6 worm cellular contexts compared by ENCODE assay signal in the genomic region with DNA sequence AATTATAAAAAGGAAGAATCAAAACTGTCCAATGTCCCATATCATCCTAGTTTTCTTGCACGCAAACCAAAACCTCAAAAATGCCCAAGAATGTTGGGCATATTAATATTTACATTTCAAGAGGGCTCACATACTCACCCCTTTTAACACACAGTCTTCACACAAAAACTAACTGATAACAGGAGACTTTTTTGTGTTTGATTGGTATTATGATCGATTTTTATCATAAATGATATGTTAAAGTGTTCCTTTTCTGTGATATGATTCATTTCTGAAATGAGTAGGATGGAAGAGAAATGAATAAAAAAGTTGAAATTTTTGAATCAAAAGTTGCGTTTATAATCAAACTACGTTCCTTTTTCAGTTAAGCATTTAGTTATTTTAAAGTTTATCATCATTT.
TF ChIP-seq lines count a peak whose summit lies in the region.

No protein-coding gene starts in this region.

TF ChIP-seq in whole organism, L1 larva, 84 proteins besides CTCF, POLR2A, EP300 and RAD21:
- TF ChIP-seq C34B4.2 (tag; optimal IDR thresholded peaks at IDR 0.05; lab: Kevin White, UChicago), result no peak
- peak; percentile 47 for TF ChIP-seq elt-2 (tag; optimal IDR thresholded peaks at IDR 0.05; lab: Kevin White, UChicago)

TF ChIP-seq in whole organism, L2 larva, 48 proteins besides CTCF, POLR2A, EP300 and RAD21:
- TF ChIP-seq aly-2 (tag; optimal IDR thresholded peaks at IDR 0.05; lab: Kevin White, UChicago), result no peak
- TF ChIP-seq mbf-1 (tag; optimal IDR thresholded peaks at IDR 0.05; lab: Kevin White, UChicago), result no peak
- peak; percentile 83 for TF ChIP-seq fos-1 (tag; optimal IDR thresholded peaks at IDR 0.05; lab: Kevin White, UChicago)
- TF ChIP-seq elt-1 (tag; optimal IDR thresholded peaks at IDR 0.05; lab: Kevin White, UChicago), result no peak
- TF ChIP-seq ztf-4 (tag; optimal IDR thresholded peaks at IDR 0.05; lab: Kevin White, UChicago), result no peak
- no peak for TF ChIP-seq sma-9 (GFP tag; optimal IDR thresholded peaks at IDR 0.05; lab: Kevin White, UChicago)
- no peak for TF ChIP-seq sma-9 (tag; optimal IDR thresholded peaks at IDR 0.05; lab: Kevin White, UChicago)
- TF ChIP-seq lin-11 (tag; optimal IDR thresholded peaks at IDR 0.05; lab: Kevin White, UChicago), result no peak

TF ChIP-seq in whole organism, L3 larva, 47 proteins besides CTCF, POLR2A, EP300 and RAD21 (continues in another document):
- TF ChIP-seq pqm-1 (tag; optimal IDR thresholded peaks at IDR 0.05; lab: Kevin White, UChicago) (peak; percentile 69), skn-1 (tag; optimal IDR thresholded peaks at IDR 0.05; lab: Kevin White, UChicago) (no peak), egl-5 (tag; optimal IDR thresholded peaks at IDR 0.05; lab: Kevin White, UChicago) (no peak), daf-12 (tag; optimal IDR thresholded peaks at IDR 0.05; lab: Kevin White, UChicago) (no peak), tbx-2 (tag; optimal IDR thresholded peaks at IDR 0.05; lab: Kevin White, UChicago) (no peak), lsy-12 (tag; optimal IDR thresholded peaks at IDR 0.05; lab: Kevin White, UChicago) (no peak), ZK546.5 (tag; optimal IDR thresholded peaks at IDR 0.05; lab: Kevin White, UChicago) (no peak), lin-39 (tag; optimal IDR thresholded peaks at IDR 0.05; lab: Kevin White, UChicago) (no peak), nhr-67 (tag; optimal IDR thresholded peaks at IDR 0.05; lab: Kevin White, UChicago) (no peak), ceh-82 (tag; optimal IDR thresholded peaks at IDR 0.05; lab: Kevin White, UChicago) (no peak), nhr-77 (tag; optimal IDR thresholded peaks at IDR 0.05; lab: Kevin White, UChicago) (no peak), nhr-23 (tag; optimal IDR thresholded peaks at IDR 0.05; lab: Kevin White, UChicago) (no peak), sea-2 (GFP tag; optimal IDR thresholded peaks at IDR 0.05; lab: Kevin White, UChicago) (no peak), nhr-12 (tag; optimal IDR thresholded peaks at IDR 0.05; lab: Kevin White, UChicago) (no peak), nhr-76 (tag; optimal IDR thresholded peaks at IDR 0.05; lab: Kevin White, UChicago) (no peak), pha-4 (tag; optimal IDR thresholded peaks at IDR 0.05; lab: Kevin White, UChicago) (peak; percentile 46), unc-62 (GFP tag; optimal IDR thresholded peaks at IDR 0.05; lab: Kevin White, UChicago) (no peak), fkh-10 (GFP tag; optimal IDR thresholded peaks at IDR 0.05; lab: Kevin White, UChicago) (no peak), snpc-4 (tag; optimal IDR thresholded peaks at IDR 0.05; lab: Kevin White, UChicago) (no peak), elt-2 (tag; optimal IDR thresholded peaks at IDR 0.05; lab: Kevin White, UChicago) (peak; percentile 67), lin-15B (tag; optimal IDR thresholded peaks at IDR 0.05; lab: Kevin White, UChicago) (no peak)

TF ChIP-seq in whole organism, L4 larva, 104 proteins besides CTCF, POLR2A, EP300 and RAD21 (continues in another document):
- TF ChIP-seq mes-2 (tag; optimal IDR thresholded peaks at IDR 0.05; lab: Kevin White, UChicago; ENCODE audit: poor library complexity, severe bottlenecking) (no peak), zip-2 (tag; optimal IDR thresholded peaks at IDR 0.05; lab: Kevin White, UChicago) (no peak), hmg-1.1 (GFP tag; IDR thresholded peaks at IDR 0.05; lab: Robert Waterston, UW) (no peak), nhr-41 (GFP tag; IDR thresholded peaks at IDR 0.05; lab: Robert Waterston, UW) (no peak), D1046.2 (GFP tag; IDR thresholded peaks at IDR 0.05; lab: Robert Waterston, UW) (no peak), dmd-9 (GFP tag; IDR thresholded peaks at IDR 0.05; lab: Robert Waterston, UW) (no peak), zag-1 (tag; optimal IDR thresholded peaks at IDR 0.05; lab: Kevin White, UChicago) (no peak), ZK337.2 (GFP tag; IDR thresholded peaks at IDR 0.05; lab: Robert Waterston, UW) (no peak), zfp-3 (GFP tag; conservative IDR thresholded peaks at IDR 0.05; lab: Robert Waterston, UW) (no peak), unc-39 (tag; optimal IDR thresholded peaks at IDR 0.05; lab: Kevin White, UChicago) (no peak), daf-16 (GFP tag; optimal IDR thresholded peaks at IDR 0.05; lab: Kevin White, UChicago) (no peak), daf-16 (tag; optimal IDR thresholded peaks at IDR 0.05; lab: Kevin White, UChicago) (no peak), nhr-76 (tag; optimal IDR thresholded peaks at IDR 0.05; lab: Kevin White, UChicago) (no peak), lim-7 (GFP tag; IDR thresholded peaks at IDR 0.05; lab: Robert Waterston, UW) (no peak), fkh-10 (GFP tag; optimal IDR thresholded peaks at IDR 0.05; lab: Kevin White, UChicago) (no peak), daf-12 (tag; optimal IDR thresholded peaks at IDR 0.05; lab: Kevin White, UChicago) (no peak), php-3 (GFP tag; IDR thresholded peaks at IDR 0.05; lab: Robert Waterston, UW) (no peak), mdl-1 (tag; optimal IDR thresholded peaks at IDR 0.05; lab: Kevin White, UChicago) (no peak), unc-62 (GFP tag; optimal IDR thresholded peaks at IDR 0.05 in 1 of 2; lab: Kevin White, UChicago) (no peak), unc-62 (tag; optimal IDR thresholded peaks at IDR 0.05; lab: Kevin White, UChicago) (no peak), F37D6.2 (tag; optimal IDR thresholded peaks at IDR 0.05; lab: Kevin White, UChicago) (no peak), R02D3.7 (tag; optimal IDR thresholded peaks at IDR 0.05; lab: Kevin White, UChicago) (no peak)

TF ChIP-seq in whole organism, late embryonic, 69 proteins besides CTCF, POLR2A, EP300 and RAD21:
- TF ChIP-seq ref-2 (tag; optimal IDR thresholded peaks at IDR 0.05; lab: Kevin White, UChicago), result no peak
- peak; percentile 50 for TF ChIP-seq elt-2 (tag; optimal IDR thresholded peaks at IDR 0.05; lab: Kevin White, UChicago)

TF ChIP-seq in whole organism, young adult, 124 proteins besides CTCF, POLR2A, EP300 and RAD21:
- TF ChIP-seq K12H6.12 (tag; optimal IDR thresholded peaks at IDR 0.05; lab: Kevin White, UChicago) (no peak), nhr-80 (tag; optimal IDR thresholded peaks at IDR 0.05; lab: Kevin White, UChicago) (peak; percentile 49)
